Worm (Caenorhabditis elegans) whole organism, L2 larva: Measurements from ENCODE around the gene try-12.

ENCODE experiments used
- C34F6.9 ChIP-seq: fragments of 150-350 bp; optimal IDR thresholded peaks from 2 replicates; lab custom pipeline; 2014; ENCODE audit warnings: missing biosample characterization, missing genetic modification characterization
- F13H6.1 ChIP-seq: sonication (generic microtip); optimal IDR thresholded peaks from 2 replicates; lab custom pipeline; 2016; ENCODE audit warnings: missing genetic modification characterization, missing compliant biosample characterization
- R02D3.7 ChIP-seq: fragments of 150-350 bp; optimal IDR thresholded peaks from 2 replicates; lab custom pipeline; 2014; ENCODE audit warnings: missing biosample characterization, missing genetic modification characterization
- Y55F3AM.14 ChIP-seq: fragments of 200-800 bp; sonication (Bioruptor generic); optimal IDR thresholded peaks from 2 replicates; lab custom pipeline; 2018; ENCODE audit warnings: mild to moderate bottlenecking, missing genetic modification characterization, missing compliant biosample characterization
- ZK546.5 ChIP-seq: sonication (generic microtip); optimal IDR thresholded peaks from 2 replicates; lab custom pipeline; 2017; ENCODE audit warnings: missing biosample characterization, missing genetic modification characterization
- alr-1 ChIP-seq: fragments of 150-350 bp; optimal IDR thresholded peaks from 2 replicates; lab custom pipeline; 2014; ENCODE audit warnings: missing biosample characterization, missing genetic modification characterization
- aly-2 ChIP-seq: fragments of 150-350 bp; optimal IDR thresholded peaks from 2 replicates; lab custom pipeline; 2014; ENCODE audit warnings: missing biosample characterization, missing genetic modification characterization
- ama-1 ChIP-seq: fragments of 150-350 bp; optimal IDR thresholded peaks from 2 replicates; lab custom pipeline; 2018; ENCODE audit warnings: inconsistent platforms
- blmp-1 ChIP-seq: sonication (generic microtip); optimal IDR thresholded peaks from 2 replicates; lab custom pipeline; 2017; ENCODE audit warnings: missing genetic modification characterization, mild to moderate bottlenecking, missing compliant biosample characterization, antibody characterized with exemption, moderate library complexity; ENCODE audit not compliant: insufficient read depth
- ceh-82 ChIP-seq: fragments of 150-350 bp; optimal IDR thresholded peaks from 2 replicates; lab custom pipeline; 2014; ENCODE audit warnings: missing biosample characterization, missing genetic modification characterization
- crh-2 ChIP-seq: sonication (generic microtip); optimal IDR thresholded peaks from 2 replicates; lab custom pipeline; 2017; ENCODE audit warnings: missing biosample characterization, missing genetic modification characterization
- dmd-4 ChIP-seq: sonication (generic microtip); optimal IDR thresholded peaks from 2 replicates; lab custom pipeline; 2017; ENCODE audit warnings: missing biosample characterization, missing genetic modification characterization
- egl-27 ChIP-seq: sonication (generic microtip); optimal IDR thresholded peaks from 3 replicates; lab custom pipeline; 2017; ENCODE audit warnings: missing biosample characterization, missing genetic modification reagents, missing genetic modification characterization
- elt-1 ChIP-seq: fragments of 150-350 bp; optimal IDR thresholded peaks from 2 replicates; lab custom pipeline; 2014; ENCODE audit warnings: missing biosample characterization, missing genetic modification characterization
- elt-3 ChIP-seq: sonication (generic microtip); optimal IDR thresholded peaks from 2 replicates; lab custom pipeline; 2017; ENCODE audit warnings: missing biosample characterization, missing genetic modification characterization
- fos-1 ChIP-seq: fragments of 150-350 bp; optimal IDR thresholded peaks from 2 replicates; lab custom pipeline; 2014; ENCODE audit warnings: missing biosample characterization, missing genetic modification characterization
- gmeb-1 ChIP-seq: fragments of 150-350 bp; optimal IDR thresholded peaks from 2 replicates; lab custom pipeline; 2014; ENCODE audit warnings: missing biosample characterization, missing genetic modification characterization
- lin-11 ChIP-seq: fragments of 150-350 bp; sonication (generic microtip); optimal IDR thresholded peaks from 2 replicates; lab custom pipeline; 2014; ENCODE audit warnings: missing biosample characterization, missing genetic modification characterization, inconsistent platforms, mixed read lengths
- lin-13 ChIP-seq: fragments of 150-350 bp; optimal IDR thresholded peaks from 2 replicates; lab custom pipeline; 2014; ENCODE audit warnings: missing biosample characterization, missing genetic modification reagents, missing genetic modification characterization
- lin-39 ChIP-seq: fragments of 150-350 bp; optimal IDR thresholded peaks from 2 replicates; lab custom pipeline; 2014; ENCODE audit warnings: missing biosample characterization, missing genetic modification reagents, missing genetic modification characterization
- lsy-2 ChIP-seq, 2 experiments: fragments of 150-350 bp in 1 of 2; sonication (generic microtip) in 1 of 2; optimal IDR thresholded peaks; 2 replicates each; lab custom pipeline; 2014 to 2017; ENCODE audit warnings: missing biosample characterization in 2 of 2, missing genetic modification characterization in 2 of 2
- mab-5 ChIP-seq: fragments of 150-350 bp; optimal IDR thresholded peaks from 2 replicates; lab custom pipeline; 2014; ENCODE audit warnings: missing biosample characterization, missing genetic modification characterization
- mdl-1 ChIP-seq, 2 experiments: fragments of 150-350 bp in 1 of 2; sonication (generic microtip) in 1 of 2; optimal IDR thresholded peaks; 2 replicates each; lab custom pipeline; 2017; ENCODE audit warnings: missing biosample characterization in 2 of 2, missing genetic modification characterization in 2 of 2
- nhr-10 ChIP-seq: sonication (generic microtip); optimal IDR thresholded peaks from 2 replicates; lab custom pipeline; 2017; ENCODE audit warnings: missing biosample characterization, missing genetic modification characterization
- nhr-11 ChIP-seq: fragments of 150-350 bp; optimal IDR thresholded peaks from 2 replicates; lab custom pipeline; 2014; ENCODE audit warnings: missing biosample characterization, missing genetic modification characterization
- nhr-12 ChIP-seq: fragments of 150-350 bp; optimal IDR thresholded peaks from 2 replicates; lab custom pipeline; 2014; ENCODE audit warnings: missing biosample characterization, missing genetic modification characterization
- nhr-129 ChIP-seq: fragments of 150-350 bp; optimal IDR thresholded peaks from 2 replicates; lab custom pipeline; 2014; ENCODE audit warnings: missing biosample characterization, missing genetic modification characterization
- nhr-21 ChIP-seq: fragments of 150-350 bp; optimal IDR thresholded peaks from 2 replicates; lab custom pipeline; 2014; ENCODE audit warnings: missing biosample characterization, missing genetic modification characterization
- nhr-23 ChIP-seq: fragments of 150-350 bp; optimal IDR thresholded peaks from 2 replicates; lab custom pipeline; 2014; ENCODE audit warnings: missing biosample characterization, missing genetic modification reagents, missing genetic modification characterization
- nhr-237 ChIP-seq: fragments of 150-350 bp; optimal IDR thresholded peaks from 2 replicates; lab custom pipeline; 2014; ENCODE audit warnings: missing biosample characterization, missing genetic modification characterization
- nhr-25 ChIP-seq: fragments of 150-350 bp; sonication (generic microtip); optimal IDR thresholded peaks from 3 replicates; lab custom pipeline; 2014; ENCODE audit warnings: missing biosample characterization, missing genetic modification characterization
- nhr-6 ChIP-seq: fragments of 150-350 bp; optimal IDR thresholded peaks from 2 replicates; lab custom pipeline; 2014; ENCODE audit warnings: missing biosample characterization, missing genetic modification characterization
- nhr-77 ChIP-seq: fragments of 150-350 bp; optimal IDR thresholded peaks from 2 replicates; lab custom pipeline; 2014; ENCODE audit warnings: missing biosample characterization, missing genetic modification characterization
- peb-1 ChIP-seq: fragments of 150-350 bp; optimal IDR thresholded peaks from 2 replicates; lab custom pipeline; 2014; ENCODE audit warnings: missing biosample characterization, missing genetic modification characterization
- skn-1 ChIP-seq: sonication (generic microtip); optimal IDR thresholded peaks from 2 replicates; lab custom pipeline; 2017; ENCODE audit warnings: missing biosample characterization, missing genetic modification characterization
- sma-3 ChIP-seq: sonication (generic microtip); optimal IDR thresholded peaks from 2 replicates; lab custom pipeline; 2016; ENCODE audit warnings: missing genetic modification reagents, missing genetic modification characterization, missing compliant biosample characterization
- sma-9 ChIP-seq, 2 experiments: fragments of 150-350 bp in 1 of 2; sonication (generic microtip) in 1 of 2; optimal IDR thresholded peaks; 2 replicates each; lab custom pipeline; 2014 to 2016; ENCODE audit warnings: missing genetic modification characterization in 2 of 2, mild to moderate bottlenecking in 1 of 2, missing biosample characterization in 1 of 2, missing compliant biosample characterization in 1 of 2, missing genetic modification reagents in 1 of 2, moderate library complexity in 1 of 2
- snpc-4 ChIP-seq: fragments of 150-350 bp; optimal IDR thresholded peaks from 2 replicates; lab custom pipeline; 2014; ENCODE audit warnings: missing biosample characterization, missing genetic modification characterization
- unc-39 ChIP-seq: fragments of 150-350 bp; optimal IDR thresholded peaks from 2 replicates; lab custom pipeline; 2014; ENCODE audit warnings: missing biosample characterization, missing genetic modification characterization
- unc-55 ChIP-seq: fragments of 150-350 bp; sonication (generic microtip); optimal IDR thresholded peaks from 3 replicates; lab custom pipeline; 2014; ENCODE audit warnings: missing biosample characterization, missing genetic modification reagents, missing genetic modification characterization
- unc-62 ChIP-seq: fragments of 150-350 bp; optimal IDR thresholded peaks from 2 replicates; lab custom pipeline; 2014; ENCODE audit warnings: missing biosample characterization, missing genetic modification reagents, missing genetic modification characterization
- zag-1 ChIP-seq: fragments of 150-350 bp; optimal IDR thresholded peaks from 2 replicates; lab custom pipeline; 2014; ENCODE audit warnings: missing biosample characterization, missing genetic modification characterization
- ztf-1 ChIP-seq: fragments of 200-800 bp; sonication (Bioruptor generic); conservative IDR thresholded peaks from 2 replicates; pipeline ENCODE4 v1.3.6; 2022; ENCODE audit warnings: missing genetic modification characterization, missing compliant biosample characterization
- ztf-4 ChIP-seq: fragments of 150-350 bp; optimal IDR thresholded peaks from 2 replicates; lab custom pipeline; 2014; ENCODE audit warnings: missing biosample characterization, missing genetic modification characterization

Gene try-12

ce11 chrV:7413107-7413774 is 35.9 kb upstream of the try-12 start, which contains the start of gene F18E3.11:
Gene F18E3.11 (plus strand): TSS chrV:7413482.
- peak; percentile 49 for TF ChIP-seq sma-3
- no peak for TF ChIP-seq alr-1 (tag; lab: Kevin White, UChicago)
- peak; percentile 89 for TF ChIP-seq ama-1 (lab: Kevin White, UChicago)
- peak; percentile 6 for TF ChIP-seq nhr-6
- TF ChIP-seq sma-9 (GFP tag; optimal IDR thresholded peaks at IDR 0.05; lab: Kevin White, UChicago) = peak; percentile 84
- no peak for TF ChIP-seq sma-9 (tag; optimal IDR thresholded peaks at IDR 0.05; lab: Kevin White, UChicago)
- no peak for TF ChIP-seq C34F6.9 (tag; lab: Kevin White, UChicago)
- TF ChIP-seq crh-2 (tag; lab: Kevin White, UChicago) = peak; percentile 9
- peak; percentile 80 for TF ChIP-seq nhr-21 (tag; lab: Kevin White, UChicago)
- TF ChIP-seq blmp-1 = peak; percentile 78
- peak; percentile 84 for TF ChIP-seq nhr-129 (tag; lab: Kevin White, UChicago)
- TF ChIP-seq nhr-25 (tag; lab: Kevin White, UChicago) = peak; percentile 85
- TF ChIP-seq, all 48 proteins: peak for 9

- TF ChIP-seq ama-1 (lab: Kevin White, UChicago) = peak; percentile 77
- no peak for TF ChIP-seq fos-1
- no peak for TF ChIP-seq ceh-82 (tag; lab: Kevin White, UChicago)
- TF ChIP-seq sma-9 (GFP tag; optimal IDR thresholded peaks at IDR 0.05; lab: Kevin White, UChicago) = no peak
- TF ChIP-seq sma-9 (tag; optimal IDR thresholded peaks at IDR 0.05; lab: Kevin White, UChicago) = no peak
- no peak for TF ChIP-seq snpc-4 (tag; lab: Kevin White, UChicago)
- TF ChIP-seq nhr-23 (tag; lab: Kevin White, UChicago) = no peak
- TF ChIP-seq ztf-1 (GFP tag; lab: Robert Waterston, UW) = no peak
Observed at ce11 chrV:7414909-7415308, 34.2 kb upstream of the try-12 start, which contains the start of gene F18E3.12. Gene F18E3.12 (plus strand): TSS chrV:7414985.

ce11 chrV:7415780-7416428 is 33.2 kb upstream of the try-12 start, which contains the start of gene F18E3.13:
Gene F18E3.13 (plus strand): TSS chrV:7416164.
- TF ChIP-seq nhr-77 (tag; lab: Kevin White, UChicago) (no peak), ama-1 (lab: Kevin White, UChicago) (peak; percentile 86), dmd-4 (tag; lab: Kevin White, UChicago) (no peak), unc-62 (no peak), ceh-82 (tag; lab: Kevin White, UChicago) (no peak), nhr-23 (tag; lab: Kevin White, UChicago) (no peak), egl-27 (peak; percentile 65), nhr-129 (tag; lab: Kevin White, UChicago) (peak; percentile 69), F13H6.1 (peak; percentile 35), alr-1 (tag; lab: Kevin White, UChicago) (no peak), nhr-21 (tag; lab: Kevin White, UChicago) (peak; percentile 97), ztf-1 (GFP tag; lab: Robert Waterston, UW) (no peak), sma-3 (peak; percentile 94), mab-5 (tag; lab: Kevin White, UChicago) (no peak), ztf-4 (tag; lab: Kevin White, UChicago) (no peak), lsy-2 (tag; optimal IDR thresholded peaks at IDR 0.05; lab: Kevin White, UChicago) (peak in 1 of 2 experiments; percentile 25), unc-39 (tag; lab: Kevin White, UChicago) (no peak), peb-1 (tag; lab: Kevin White, UChicago) (no peak), elt-3 (tag; lab: Kevin White, UChicago) (no peak), lin-13 (no peak), elt-1 (tag; lab: Kevin White, UChicago) (no peak), nhr-6 (peak; percentile 63), nhr-25 (tag; lab: Kevin White, UChicago) (peak; percentile 93), crh-2 (tag; lab: Kevin White, UChicago) (no peak), Y55F3AM.14 (GFP tag; lab: Kevin White, UChicago) (peak; percentile 46), snpc-4 (tag; lab: Kevin White, UChicago) (no peak), nhr-12 (tag; lab: Kevin White, UChicago) (no peak), nhr-10 (tag; lab: Kevin White, UChicago) (no peak), lin-11 (tag; lab: Kevin White, UChicago) (no peak), ZK546.5 (no peak), skn-1 (tag; lab: Kevin White, UChicago) (no peak), sma-9 (GFP tag; optimal IDR thresholded peaks at IDR 0.05; lab: Kevin White, UChicago) (peak; percentile 95), sma-9 (tag; optimal IDR thresholded peaks at IDR 0.05; lab: Kevin White, UChicago) (no peak), unc-55 (GFP tag; lab: Kevin White, UChicago) (no peak), mdl-1 (tag; optimal IDR thresholded peaks at IDR 0.05; lab: Kevin White, UChicago) (peak; percentile 7 to 63), C34F6.9 (tag; lab: Kevin White, UChicago) (no peak), blmp-1 (peak; percentile 94), nhr-237 (tag; lab: Kevin White, UChicago) (no peak), R02D3.7 (tag; lab: Kevin White, UChicago) (no peak), nhr-11 (tag; lab: Kevin White, UChicago) (no peak), lin-39 (no peak), aly-2 (tag; lab: Kevin White, UChicago) (no peak), zag-1 (tag; lab: Kevin White, UChicago) (no peak), gmeb-1 (tag; lab: Kevin White, UChicago) (no peak)
